Fruit fly (Drosophila melanogaster) Kc167 (cell line): Measurements from ENCODE around the gene Acf.

Experiments
- Myc ChIP-seq: fragments of >200 bp; optimal IDR thresholded peaks from 2 replicates; lab custom pipeline; 2017; ENCODE audit warnings: missing external identifiers
- Sin3A ChIP-seq: fragments of >200 bp; optimal IDR thresholded peaks from 2 replicates; lab custom pipeline; 2018; ENCODE audit warnings: missing external identifiers
- h ChIP-seq: fragments of >200 bp; optimal IDR thresholded peaks from 3 replicates; lab custom pipeline; 2018; ENCODE audit warnings: missing external identifiers
- insv ChIP-seq: fragments of >200 bp; optimal IDR thresholded peaks from 3 replicates; lab custom pipeline; 2018; ENCODE audit warnings: missing external identifiers
- psq ChIP-seq: fragments of >200 bp; optimal IDR thresholded peaks from 2 replicates; lab custom pipeline; 2017; ENCODE audit warnings: missing external identifiers
- ttk ChIP-seq: sonication (Bioruptor generic); optimal IDR thresholded peaks from 2 replicates; lab custom pipeline; 2017; ENCODE audit warnings: missing external identifiers

The Acf gene

dm6 chr3R:31765145-31765544 lies 28.6 kb upstream of the Acf start:
- TF ChIP-seq insv (lab: Kevin White, UChicago), result no peak
- no peak for TF ChIP-seq h
- TF ChIP-seq Myc (lab: Kevin White, UChicago), result no peak
- TF ChIP-seq psq (lab: Kevin White, UChicago), result no peak
- no peak for TF ChIP-seq Sin3A (lab: Kevin White, UChicago)
- no peak for TF ChIP-seq ttk (lab: Kevin White, UChicago)

- no peak for TF ChIP-seq ttk (lab: Kevin White, UChicago)
- no peak for TF ChIP-seq insv (lab: Kevin White, UChicago)
- no peak for TF ChIP-seq Myc (lab: Kevin White, UChicago)
- TF ChIP-seq Sin3A (lab: Kevin White, UChicago), result no peak
- TF ChIP-seq psq (lab: Kevin White, UChicago), result no peak
- no peak for TF ChIP-seq h
Observed at dm6 chr3R:31767528-31767927, 26.3 kb upstream of the Acf start.

- TF ChIP-seq Myc (lab: Kevin White, UChicago), result no peak
- no peak for TF ChIP-seq psq (lab: Kevin White, UChicago)
- no peak for TF ChIP-seq Sin3A (lab: Kevin White, UChicago)
- TF ChIP-seq ttk (lab: Kevin White, UChicago), result no peak
- TF ChIP-seq insv (lab: Kevin White, UChicago), result no peak
- TF ChIP-seq h, result no peak
Observed at dm6 chr3R:31768198-31768597, 25.6 kb upstream of the Acf start.

dm6 chr3R:31771790-31772576 lies 21.8 kb upstream of the Acf start, which contains the start of the genes betaGlu and sip3:
TSS of gene betaGlu (minus strand) at chr3R:31771848.
TSS of gene sip3 (plus strand) at chr3R:31772219.
- no peak for TF ChIP-seq ttk (lab: Kevin White, UChicago)
- no peak for TF ChIP-seq h
- TF ChIP-seq psq (lab: Kevin White, UChicago), result no peak
- no peak for TF ChIP-seq Myc (lab: Kevin White, UChicago)
- TF ChIP-seq Sin3A (lab: Kevin White, UChicago), result no peak
- TF ChIP-seq insv (lab: Kevin White, UChicago), result no peak

- TF ChIP-seq Sin3A (lab: Kevin White, UChicago) (no peak), Myc (lab: Kevin White, UChicago) (no peak), h (no peak), ttk (lab: Kevin White, UChicago) (no peak), insv (lab: Kevin White, UChicago) (no peak), psq (lab: Kevin White, UChicago) (no peak)
Observed at dm6 chr3R:31776583-31777362, 17.0 kb upstream of the Acf start, which contains the start of the genes CG2126 and faf. TSS of gene CG2126 (minus strand) at chr3R:31776652. TSS of gene faf (plus strand) at chr3R:31777020.

dm6 chr3R:31777482-31778165 lies 16.2 kb upstream of the Acf start:
- TF ChIP-seq h, result no peak
- no peak for TF ChIP-seq ttk (lab: Kevin White, UChicago)
- TF ChIP-seq Sin3A (lab: Kevin White, UChicago), result no peak
- TF ChIP-seq psq (lab: Kevin White, UChicago), result no peak
- TF ChIP-seq insv (lab: Kevin White, UChicago), result no peak
- TF ChIP-seq Myc (lab: Kevin White, UChicago), result no peak

- TF ChIP-seq psq (lab: Kevin White, UChicago) (no peak), ttk (lab: Kevin White, UChicago) (no peak), h (no peak), Myc (lab: Kevin White, UChicago) (no peak), insv (lab: Kevin White, UChicago) (no peak), Sin3A (lab: Kevin White, UChicago) (no peak)
Observed at dm6 chr3R:31794457-31794856, 676 bp downstream of the Acf start.

dm6 chr3R:31800663-31801062 lies 6.9 kb downstream of the Acf start, which contains the start of gene Ir100a:
TSS of gene Ir100a (plus strand) at chr3R:31800963.
- TF ChIP-seq ttk (lab: Kevin White, UChicago) (no peak), Sin3A (lab: Kevin White, UChicago) (no peak), Myc (lab: Kevin White, UChicago) (no peak), h (no peak), psq (lab: Kevin White, UChicago) (no peak), insv (lab: Kevin White, UChicago) (no peak)

- no peak for TF ChIP-seq psq (lab: Kevin White, UChicago)
- TF ChIP-seq ttk (lab: Kevin White, UChicago), result no peak
- no peak for TF ChIP-seq Myc (lab: Kevin White, UChicago)
- no peak for TF ChIP-seq Sin3A (lab: Kevin White, UChicago)
- TF ChIP-seq h, result no peak
- TF ChIP-seq insv (lab: Kevin White, UChicago), result no peak
Observed at dm6 chr3R:31805228-31805738, 11.5 kb downstream of the Acf start, which contains the start of the genes CG42233 and CG1971. TSS of gene CG42233 (minus strand) at chr3R:31805278. TSS of gene CG1971 (plus strand) at chr3R:31805468.

dm6 chr3R:31808571-31808970 lies 14.8 kb downstream of the Acf start:
- no peak for TF ChIP-seq Myc (lab: Kevin White, UChicago)
- no peak for TF ChIP-seq insv (lab: Kevin White, UChicago)
- no peak for TF ChIP-seq h
- TF ChIP-seq ttk (lab: Kevin White, UChicago), result no peak
- TF ChIP-seq psq (lab: Kevin White, UChicago), result no peak
- TF ChIP-seq Sin3A (lab: Kevin White, UChicago), result no peak
